Fruit fly (Drosophila melanogaster) whole organism: ENCODE measurements around the gene CG33722.

Experiments
- CG8478 ChIP-seq: fragments of >200 bp; optimal IDR thresholded peaks from 2 replicates; lab custom pipeline; 2018; ENCODE audit warnings: inconsistent platforms
- Dll ChIP-seq: fragments of >200 bp; optimal IDR thresholded peaks from 2 replicates; lab custom pipeline; 2017
- EcR ChIP-seq, 2 experiments: fragments of >200 bp; optimal IDR thresholded peaks; 2 replicates each; lab custom pipeline; 2017; ENCODE audit warnings: missing biosample characterization in 2 of 2, missing genetic modification characterization in 2 of 2, missing genetic modification reagents in 2 of 2
- psq ChIP-seq: fragments of >200 bp; optimal IDR thresholded peaks from 2 replicates; lab custom pipeline; 2017
- usp ChIP-seq: fragments of >200 bp; optimal IDR thresholded peaks from 2 replicates; lab custom pipeline; 2017; ENCODE audit warnings: missing biosample characterization, missing genetic modification characterization, mixed read lengths

DNA sequence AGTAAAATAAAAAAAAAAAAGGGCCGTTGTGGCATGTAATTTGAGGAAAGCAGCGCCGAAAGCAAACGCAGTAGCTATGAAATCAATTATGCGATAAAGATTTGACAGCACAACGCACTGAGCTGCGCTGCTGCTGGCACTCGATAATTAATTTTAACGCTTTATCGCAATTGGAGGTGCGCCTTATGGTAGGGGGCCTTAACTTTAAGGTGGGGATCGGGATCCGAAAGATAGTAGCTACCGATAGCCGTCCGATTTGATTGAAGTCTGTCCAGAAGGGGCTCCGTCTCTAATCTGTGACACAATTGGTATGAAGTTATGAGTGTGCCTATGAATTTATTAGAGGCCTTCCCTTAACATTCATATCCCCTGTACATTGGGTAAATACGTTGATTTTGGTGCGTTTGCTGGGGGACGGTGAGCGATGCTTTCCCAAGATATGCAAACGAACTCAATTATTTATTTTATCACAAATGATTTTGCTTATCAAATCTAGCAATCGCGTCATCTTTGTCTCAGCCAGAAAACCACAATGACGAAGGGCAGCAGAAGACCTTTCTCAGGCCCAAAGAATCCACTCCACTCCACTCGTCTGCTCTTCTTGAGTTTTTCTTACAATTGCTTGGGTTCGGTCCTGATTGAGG is 35.4 kb upstream of the CG33722 start:
- TF ChIP-seq CG8478 = no peak
- no peak for TF ChIP-seq EcR (GFP tag; optimal IDR thresholded peaks at IDR 0.05; lab: Kevin White, UChicago)
- no peak for TF ChIP-seq Dll (lab: Kevin White, UChicago)
- no peak for TF ChIP-seq usp (GFP tag; lab: Kevin White, UChicago)
- no peak for TF ChIP-seq psq (lab: Kevin White, UChicago)
